Fruit fly (Drosophila melanogaster) whole organism, embryonic: ENCODE results near the gene aru.

Source experiments
- Aef1 ChIP-seq: fragments of 200-800 bp; sonication (Bioruptor generic); IDR thresholded peaks from 3 replicates; pipeline ENCODE4 v1.3.6; 2022; ENCODE audit warnings: missing biosample characterization, missing genetic modification characterization
- BEAF-32 ChIP-seq: fragments of 200-800 bp; sonication (Bioruptor generic); optimal IDR thresholded peaks from 3 replicates; lab custom pipeline; 2017; ENCODE audit warnings: missing biosample characterization, missing genetic modification characterization, mild to moderate bottlenecking, moderate library complexity, missing genetic modification reagents
- CG11247 ChIP-seq: fragments of 200-800 bp; sonication (Bioruptor generic); IDR thresholded peaks from 2 replicates; pipeline ENCODE4 v1.3.6; 2022; ENCODE audit warnings: missing biosample characterization, missing genetic modification characterization
- CG1233 ChIP-seq: fragments of 200-800 bp; sonication (Bioruptor generic); optimal IDR thresholded peaks from 4 replicates; lab custom pipeline; 2018; ENCODE audit warnings: missing biosample characterization, mild to moderate bottlenecking, missing genetic modification characterization
- CG12942 ChIP-seq: fragments of 200-800 bp; sonication (Bioruptor generic); optimal IDR thresholded peaks from 3 replicates; lab custom pipeline; 2016; ENCODE audit warnings: missing biosample characterization, missing genetic modification characterization
- CG16863 ChIP-seq: fragments of 200-800 bp; sonication (Bioruptor generic); optimal IDR thresholded peaks from 3 replicates; lab custom pipeline; 2016; ENCODE audit warnings: missing biosample characterization, missing genetic modification characterization
- CG17359 ChIP-seq: fragments of 200-800 bp; sonication (Bioruptor generic); optimal IDR thresholded peaks from 3 replicates; lab custom pipeline; 2018; ENCODE audit warnings: missing biosample characterization, mild to moderate bottlenecking, missing genetic modification characterization, moderate library complexity
- CG1832 ChIP-seq: fragments of 200-800 bp; sonication (Bioruptor generic); optimal IDR thresholded peaks from 2 replicates; lab custom pipeline; 2017; ENCODE audit warnings: missing biosample characterization, mild to moderate bottlenecking, missing genetic modification characterization, inconsistent platforms
- CG31224 ChIP-seq: fragments of 200-800 bp; sonication (Bioruptor generic); IDR thresholded peaks from 2 replicates; pipeline ENCODE4 v1.3.6; 2022; ENCODE audit warnings: missing biosample characterization, missing genetic modification characterization
- CG3407 ChIP-seq: fragments of 200-800 bp; sonication (Bioruptor generic); optimal IDR thresholded peaks from 2 replicates; lab custom pipeline; 2018; ENCODE audit warnings: missing biosample characterization, mild to moderate bottlenecking, missing genetic modification characterization
- CG34422 ChIP-seq: fragments of 200-800 bp; sonication (Bioruptor generic); IDR thresholded peaks from 3 replicates; pipeline ENCODE4 v1.3.6; 2022; ENCODE audit warnings: missing biosample characterization, missing genetic modification characterization
- CG4328 ChIP-seq: fragments of 200-800 bp; sonication (Bioruptor generic); optimal IDR thresholded peaks from 3 replicates; lab custom pipeline; 2017; ENCODE audit warnings: missing biosample characterization, missing genetic modification reagents, missing genetic modification characterization
- CG5180 ChIP-seq: fragments of 200-800 bp; sonication (Bioruptor generic); optimal IDR thresholded peaks from 3 replicates; lab custom pipeline; 2017; ENCODE audit warnings: missing biosample characterization, missing genetic modification characterization, mild to moderate bottlenecking, moderate library complexity, missing genetic modification reagents
- CG7357 ChIP-seq: fragments of 200-800 bp; sonication (Bioruptor generic); IDR thresholded peaks from 3 replicates; pipeline ENCODE4 v1.3.6; 2022; ENCODE audit warnings: missing biosample characterization, missing genetic modification characterization
- CG7786 ChIP-seq: fragments of 200-800 bp; sonication (Bioruptor generic); optimal IDR thresholded peaks from 2 replicates; lab custom pipeline; 2016; ENCODE audit warnings: missing biosample characterization, missing genetic modification characterization
- Chrac-16 ChIP-seq: fragments of 200-800 bp; sonication (Bioruptor generic); optimal IDR thresholded peaks from 3 replicates; lab custom pipeline; 2016; ENCODE audit warnings: missing biosample characterization, missing genetic modification characterization
- D ChIP-seq, 2 experiments: fragments of 200-800 bp in 1 of 2; fragments of >200 bp in 1 of 2; sonication (Bioruptor generic) in 1 of 2; optimal IDR thresholded peaks; 2 replicates in 1 of 2; 3 replicates in 1 of 2; lab custom pipeline; 2017; ENCODE audit warnings: mild to moderate bottlenecking in 1 of 2, missing biosample characterization in 1 of 2, missing genetic modification characterization in 1 of 2, missing genetic modification reagents in 1 of 2
- D19B ChIP-seq: fragments of 200-800 bp; sonication (Bioruptor generic); optimal IDR thresholded peaks from 2 replicates; lab custom pipeline; 2017; ENCODE audit warnings: missing biosample characterization, mild to moderate bottlenecking, missing genetic modification characterization
- Drgx ChIP-seq: fragments of 200-800 bp; sonication (Bioruptor generic); IDR thresholded peaks from 2 replicates; pipeline ENCODE4 v1.3.6; 2022; ENCODE audit warnings: missing biosample characterization, missing genetic modification characterization
- Ets97D ChIP-seq: fragments of 200-800 bp; sonication (Bioruptor generic); optimal IDR thresholded peaks from 3 replicates; lab custom pipeline; 2016; ENCODE audit warnings: missing biosample characterization, missing genetic modification characterization
- Gsc ChIP-seq: fragments of 200-800 bp; sonication (Bioruptor generic); IDR thresholded peaks from 2 replicates; pipeline ENCODE4 v1.3.6; 2022; ENCODE audit warnings: missing biosample characterization, missing genetic modification characterization
- Hr78 ChIP-seq, 2 experiments: fragments of 200-800 bp in 1 of 2; fragments of >200 bp in 1 of 2; sonication (Bioruptor generic) in 1 of 2; optimal IDR thresholded peaks; 2 replicates each; lab custom pipeline; 2017 to 2019; ENCODE audit warnings: missing biosample characterization in 2 of 2, missing genetic modification characterization in 2 of 2, mild to moderate bottlenecking in 1 of 2, moderate library complexity in 1 of 2
- MTF-1 ChIP-seq: fragments of 200-800 bp; sonication (Bioruptor generic); optimal IDR thresholded peaks from 2 replicates; lab custom pipeline; 2018; ENCODE audit warnings: missing biosample characterization, mild to moderate bottlenecking, missing genetic modification characterization, borderline replicate concordance
- Mes4 ChIP-seq: fragments of 200-800 bp; sonication (Bioruptor generic); optimal IDR thresholded peaks from 2 replicates; lab custom pipeline; 2016; ENCODE audit warnings: missing biosample characterization, missing genetic modification characterization
- Optix ChIP-seq: fragments of 200-800 bp; sonication (Bioruptor generic); IDR thresholded peaks from 3 replicates; pipeline ENCODE4 v1.3.6; 2022; ENCODE audit warnings: missing biosample characterization, missing genetic modification characterization
- Rx ChIP-seq: fragments of 200-800 bp; sonication (Bioruptor generic); IDR thresholded peaks from 2 replicates; pipeline ENCODE4 v1.3.6; 2022; ENCODE audit warnings: missing biosample characterization, missing genetic modification characterization
- Sox100B ChIP-seq: fragments of 200-800 bp; sonication (Bioruptor generic); optimal IDR thresholded peaks from 3 replicates; lab custom pipeline; 2018; ENCODE audit warnings: missing biosample characterization, mild to moderate bottlenecking, missing genetic modification characterization
- Trl ChIP-seq, 3 experiments: fragments of >200 bp in 2 of 3; fragments of 200-800 bp in 1 of 3; sonication (Bioruptor generic) in 1 of 3; optimal IDR thresholded peaks; 2 replicates in 1 of 3; 3 replicates in 2 of 3; lab custom pipeline; 2016 to 2017; ENCODE audit warnings: missing biosample characterization in 1 of 3, missing genetic modification characterization in 1 of 3
- Vsx1 ChIP-seq: fragments of 200-800 bp; sonication (Bioruptor generic); optimal IDR thresholded peaks from 2 replicates; lab custom pipeline; 2017; ENCODE audit warnings: missing biosample characterization, mild to moderate bottlenecking, missing genetic modification characterization, missing genetic modification reagents
- cato ChIP-seq: fragments of 200-800 bp; sonication (Bioruptor generic); optimal IDR thresholded peaks from 2 replicates; lab custom pipeline; 2016; ENCODE audit warnings: missing biosample characterization, missing genetic modification characterization, borderline replicate concordance
- croc ChIP-seq: fragments of 200-800 bp; sonication (Bioruptor generic); conservative IDR thresholded peaks from 3 replicates; pipeline ENCODE4 v1.3.6; 2022; ENCODE audit warnings: missing biosample characterization, missing genetic modification characterization
- danr ChIP-seq: fragments of 200-800 bp; sonication (Bioruptor generic); IDR thresholded peaks from 2 replicates; pipeline ENCODE4 v1.3.6; 2022; ENCODE audit warnings: missing biosample characterization, missing genetic modification characterization
- dysf ChIP-seq: fragments of 200-800 bp; sonication (Bioruptor generic); IDR thresholded peaks from 3 replicates; pipeline ENCODE4 v1.3.6; 2022; ENCODE audit warnings: missing biosample characterization, missing genetic modification characterization
- grau ChIP-seq: fragments of 200-800 bp; optimal IDR thresholded peaks from 3 replicates; lab custom pipeline; 2019; ENCODE audit warnings: missing biosample characterization, mild to moderate bottlenecking, missing genetic modification characterization, moderate library complexity
- ham ChIP-seq: fragments of 200-800 bp; sonication (Bioruptor generic); IDR thresholded peaks from 2 replicates; pipeline ENCODE4 v1.3.6; 2022; ENCODE audit warnings: missing biosample characterization, missing genetic modification characterization
- inv ChIP-seq: fragments of 200-800 bp; sonication (Bioruptor generic); IDR thresholded peaks from 2 replicates; pipeline ENCODE4 v1.3.6; 2022; ENCODE audit warnings: missing biosample characterization, missing genetic modification characterization; ENCODE audit not compliant: partially characterized antibody
- kah ChIP-seq: fragments of 200-800 bp; sonication (Bioruptor generic); optimal IDR thresholded peaks from 2 replicates; lab custom pipeline; 2018; ENCODE audit warnings: missing biosample characterization, mild to moderate bottlenecking, missing genetic modification characterization
- kay ChIP-seq: fragments of 200-800 bp; sonication (Bioruptor generic); optimal IDR thresholded peaks from 2 replicates; lab custom pipeline; 2016; ENCODE audit warnings: missing biosample characterization, missing genetic modification characterization
- org-1 ChIP-seq: fragments of 200-800 bp; sonication (Bioruptor generic); optimal IDR thresholded peaks from 2 replicates; lab custom pipeline; 2017; ENCODE audit warnings: missing biosample characterization, missing genetic modification characterization
- peb ChIP-seq: fragments of 200-800 bp; sonication (Bioruptor generic); IDR thresholded peaks from 2 replicates; pipeline ENCODE4 v1.3.6; 2022; ENCODE audit warnings: missing biosample characterization, missing genetic modification characterization
- pzg ChIP-seq: fragments of 200-800 bp; sonication (Bioruptor generic); optimal IDR thresholded peaks from 3 replicates; lab custom pipeline; 2018; ENCODE audit warnings: missing biosample characterization, mild to moderate bottlenecking, missing genetic modification characterization, moderate library complexity
- repo ChIP-seq: fragments of 200-800 bp; sonication (Bioruptor generic); optimal IDR thresholded peaks from 2 replicates; lab custom pipeline; 2016; ENCODE audit warnings: missing biosample characterization, missing genetic modification characterization
- tio ChIP-seq: fragments of 200-800 bp; sonication (Bioruptor generic); optimal IDR thresholded peaks from 2 replicates; lab custom pipeline; 2017; ENCODE audit warnings: missing biosample characterization, missing genetic modification characterization, inconsistent platforms
- toy ChIP-seq: fragments of 200-800 bp; sonication (Bioruptor generic); IDR thresholded peaks from 2 replicates; pipeline ENCODE4 v1.3.6; 2022; ENCODE audit warnings: missing biosample characterization, missing genetic modification characterization
- ttk ChIP-seq: fragments of 200-800 bp; sonication (Bioruptor generic); IDR thresholded peaks from 2 replicates; pipeline ENCODE4 v2.1.2; 2022; ENCODE audit warnings: missing biosample characterization, missing genetic modification characterization
- vfl ChIP-seq: fragments of 200-800 bp; sonication (Bioruptor generic); optimal IDR thresholded peaks from 2 replicates; lab custom pipeline; 2016; ENCODE audit warnings: missing biosample characterization, missing genetic modification characterization
- vvl ChIP-seq: fragments of 200-800 bp; sonication (Bioruptor generic); IDR thresholded peaks from 2 replicates; pipeline ENCODE4 v1.3.6; 2022; ENCODE audit warnings: missing biosample characterization, missing genetic modification characterization
- wek ChIP-seq: fragments of 200-800 bp; sonication (Bioruptor generic); optimal IDR thresholded peaks from 3 replicates; lab custom pipeline; 2018; ENCODE audit warnings: missing biosample characterization, mild to moderate bottlenecking, missing genetic modification characterization, moderate library complexity
- wor ChIP-seq: fragments of 200-800 bp; sonication (Bioruptor generic); IDR thresholded peaks from 2 replicates; pipeline ENCODE4 v1.3.6; 2022; ENCODE audit warnings: missing biosample characterization, missing genetic modification characterization
- z ChIP-seq: fragments of 200-800 bp; sonication (Bioruptor generic); IDR thresholded peaks from 3 replicates; pipeline ENCODE4 v1.3.6; 2022; ENCODE audit warnings: missing biosample characterization, missing genetic modification characterization

Gene aru

dm6 chr2L:825768-826263 is 42.3 kb downstream of the aru start, which contains the start of the genes CG3862 and dock (continued):
- TF ChIP-seq wor (GFP tag; lab: Robert Waterston, UW) (no peak), CG3407 (GFP tag; lab: Kevin White, UChicago) (no peak), CG17359 (tag; lab: Kevin White, UChicago) (peak; percentile 45), Aef1 (GFP tag; lab: Robert Waterston, UW) (peak; percentile 33; the same call in 2 of the 3 replicates), Trl (optimal IDR thresholded peaks at IDR 0.05; lab: Kevin White, UChicago) (no peak), Trl (GFP tag; optimal IDR thresholded peaks at IDR 0.05; lab: Kevin White, UChicago) (peak; percentile 59), CG16863 (GFP tag; lab: Kevin White, UChicago) (no peak), Drgx (GFP tag; lab: Robert Waterston, UW) (no peak), MTF-1 (GFP tag; lab: Kevin White, UChicago) (peak; percentile 29), CG1832 (GFP tag; lab: Kevin White, UChicago) (no peak), repo (GFP tag; lab: Kevin White, UChicago) (peak; percentile 75), Chrac-16 (GFP tag; lab: Kevin White, UChicago) (peak; percentile 11), toy (no peak), vfl (GFP tag; lab: Kevin White, UChicago) (peak; percentile 52), ttk (GFP tag; lab: Robert Waterston, UW) (no peak), CG7786 (GFP tag; lab: Kevin White, UChicago) (peak; percentile 50), Mes4 (GFP tag; lab: Kevin White, UChicago) (peak; percentile 8), Optix (GFP tag; lab: Robert Waterston, UW) (no peak), CG5180 (GFP tag; lab: Kevin White, UChicago) (no peak), Ets97D (peak; percentile 85), croc (GFP tag; lab: Robert Waterston, UW) (no peak), CG31224 (GFP tag; lab: Robert Waterston, UW) (peak; percentile 30; the same call in 1 of the 2 replicates), Sox100B (GFP tag; lab: Kevin White, UChicago) (no peak), cato (GFP tag; lab: Kevin White, UChicago) (no peak), danr (no peak), vvl (GFP tag; lab: Robert Waterston, UW) (peak; percentile 40; the same call in 1 of the 2 replicates), D19B (no peak), Gsc (GFP tag; lab: Robert Waterston, UW) (no peak), tio (no peak), CG34422 (GFP tag; lab: Robert Waterston, UW) (peak; percentile 79), CG7357 (GFP tag; lab: Robert Waterston, UW) (no peak), wek (GFP tag; lab: Kevin White, UChicago) (peak; percentile 1), CG1233 (GFP tag; lab: Kevin White, UChicago) (peak; percentile 43), Hr78 (GFP tag; optimal IDR thresholded peaks at IDR 0.05; lab: Kevin White, UChicago) (peak in 1 of 2 experiments; percentile 20), grau (tag; lab: Kevin White, UChicago) (peak; percentile 36), D (optimal IDR thresholded peaks at IDR 0.05; lab: Kevin White, UChicago) (peak; percentile 62), D (GFP tag; optimal IDR thresholded peaks at IDR 0.05; lab: Kevin White, UChicago) (no peak), Vsx1 (GFP tag; lab: Kevin White, UChicago) (no peak), kah (peak; percentile 20), z (GFP tag; lab: Robert Waterston, UW) (no peak), CG11247 (GFP tag; lab: Robert Waterston, UW) (peak; percentile 56; the same call in 1 of the 2 replicates), pzg (GFP tag; lab: Kevin White, UChicago) (peak; percentile 98), kay (peak; percentile 46), CG12942 (GFP tag; lab: Kevin White, UChicago) (no peak), Rx (GFP tag; lab: Robert Waterston, UW) (0 out of 2 replicates have a peak, but pooled peaks have one; percentile 21), BEAF-32 (GFP tag; lab: Kevin White, UChicago) (peak; percentile 95), ham (GFP tag; lab: Robert Waterston, UW) (no peak), peb (GFP tag; lab: Robert Waterston, UW) (no peak), CG4328 (GFP tag; lab: Kevin White, UChicago) (peak; percentile 25), org-1 (peak; percentile 0), dysf (GFP tag; lab: Robert Waterston, UW) (no peak), inv (peak; percentile 88)
